Fruit fly (Drosophila melanogaster) S2 (cell line): Measurements from ENCODE around the gene Inx5.

Source experiments
- CG8478 ChIP-seq: fragments of >200 bp; optimal IDR thresholded peaks from 2 replicates; lab custom pipeline; 2018
- CTCF ChIP-seq, 2 experiments: fragments of >200 bp; optimal IDR thresholded peaks; 2 replicates each; lab custom pipeline; 2018

dm6 chrX:19154998-19155397, 15.7 kb downstream of the Inx5 start:
- no peak for TF ChIP-seq CTCF (optimal IDR thresholded peaks at IDR 0.05; lab: Kevin White, UChicago)
- TF ChIP-seq CG8478: no peak
